Fruit fly (Drosophila melanogaster): Measurements from ENCODE around the gene CG15283.

- TF ChIP-seq kay (GFP tag; ENCODE audit: borderline replicate concordance) (no peak), cic (GFP tag; optimal IDR thresholded peaks at IDR 0.05) (no peak), CG7045 (GFP tag; optimal IDR thresholded peaks at IDR 0.05) (no peak), Clk (GFP tag; optimal IDR thresholded peaks at IDR 0.05) (no peak), pad (GFP tag; optimal IDR thresholded peaks at IDR 0.05) (no peak), ovo (GFP tag; optimal IDR thresholded peaks at IDR 0.05) (no peak), CG14711 (tag; optimal IDR thresholded peaks at IDR 0.05) (no peak), CG12768 (GFP tag; optimal IDR thresholded peaks at IDR 0.05) (no peak), Hr96 (GFP tag; optimal IDR thresholded peaks at IDR 0.05) (no peak), Crg-1 (GFP tag; optimal IDR thresholded peaks at IDR 0.05) (no peak), toe (GFP tag; optimal IDR thresholded peaks at IDR 0.05) (no peak)
Observed at dm6 chr2L:14417231-14417630, 33.5 kb downstream of the CG15283 start, which contains the start of gene Pburs.
